Worm (Caenorhabditis elegans): ENCODE results near the gene E02H1.6.

The E02H1.6 gene

ce11 chrII:9617039-9617901 lies 20.8 kb downstream of the E02H1.6 start, which contains the start of gene hal-3 (continued):
- no peak for TF ChIP-seq ceh-20 (GFP tag; IDR thresholded peaks at IDR 0.05)
- TF ChIP-seq lin-13 (GFP tag; optimal IDR thresholded peaks at IDR 0.05): no peak
- 0 out of 2 replicates have a peak, but pooled peaks have one; percentile 9 for TF ChIP-seq egl-43 (GFP tag; IDR thresholded peaks at IDR 0.05)
- 0 out of 2 replicates have a peak, but pooled peaks have one; percentile 33 for TF ChIP-seq lin-38 (GFP tag; IDR thresholded peaks at IDR 0.05)
- TF ChIP-seq nhr-77 (tag; optimal IDR thresholded peaks at IDR 0.05): no peak
- no peak for TF ChIP-seq dve-1 (tag; optimal IDR thresholded peaks at IDR 0.05; ENCODE audit: insufficient read depth)
- TF ChIP-seq daf-12 (tag; optimal IDR thresholded peaks at IDR 0.05): no peak
- no peak for TF ChIP-seq ctbp-1 (GFP tag; IDR thresholded peaks at IDR 0.05)
- TF ChIP-seq daf-16 (GFP tag; optimal IDR thresholded peaks at IDR 0.05): no peak
- TF ChIP-seq daf-16 (tag; optimal IDR thresholded peaks at IDR 0.05): no peak
- peak; percentile 18 for TF ChIP-seq nhr-102 (tag; optimal IDR thresholded peaks at IDR 0.05)
- peak; percentile 18 for TF ChIP-seq sdz-12 (GFP tag; optimal IDR thresholded peaks at IDR 0.05)
- TF ChIP-seq dmd-9 (GFP tag; IDR thresholded peaks at IDR 0.05): no peak
- 0 out of 2 replicates have a peak, but pooled peaks have one; percentile 42 for TF ChIP-seq lim-7 (GFP tag; IDR thresholded peaks at IDR 0.05)
- TF ChIP-seq spr-3 (GFP tag; optimal IDR thresholded peaks at IDR 0.05): no peak
- TF ChIP-seq dmd-8 (GFP tag; IDR thresholded peaks at IDR 0.05): 0 out of 2 replicates have a peak, but pooled peaks have one; percentile 14
- TF ChIP-seq aha-1 (tag): peak; percentile 75
- TF ChIP-seq F10B5.3 (tag; optimal IDR thresholded peaks at IDR 0.05): peak; percentile 25
- TF ChIP-seq fkh-10 (GFP tag; optimal IDR thresholded peaks at IDR 0.05): no peak
- peak; percentile 31 for TF ChIP-seq mep-1 (tag; optimal IDR thresholded peaks at IDR 0.05)
- no peak for TF ChIP-seq R02D3.7 (tag; optimal IDR thresholded peaks at IDR 0.05)
- TF ChIP-seq nhr-6 (tag; optimal IDR thresholded peaks at IDR 0.05): no peak
- peak; percentile 47; the same call in 1 of the 2 replicates for TF ChIP-seq arid-1 (GFP tag; conservative IDR thresholded peaks at IDR 0.05)
- peak; percentile 20 for TF ChIP-seq nhr-25 (tag; optimal IDR thresholded peaks at IDR 0.05; ENCODE audit: borderline replicate concordance, insufficient read depth)
- peak; percentile 80 for TF ChIP-seq zfp-3 (GFP tag; conservative IDR thresholded peaks at IDR 0.05)
- no peak for TF ChIP-seq mxl-3 (GFP tag; optimal IDR thresholded peaks at IDR 0.05)
- TF ChIP-seq hlh-30 (tag; optimal IDR thresholded peaks at IDR 0.05; ENCODE audit: insufficient read depth): no peak
- TF ChIP-seq ceh-32 (tag; optimal IDR thresholded peaks at IDR 0.05; ENCODE audit: poor library complexity): no peak
- no peak for TF ChIP-seq lsy-2 (tag; optimal IDR thresholded peaks at IDR 0.05)
- no peak for TF ChIP-seq zag-1 (tag; optimal IDR thresholded peaks at IDR 0.05)
- no peak for TF ChIP-seq ceh-62 (tag; optimal IDR thresholded peaks at IDR 0.05)
- peak in 1 of 2 experiments; percentile 18 for TF ChIP-seq hif-1 (tag; optimal IDR thresholded peaks at IDR 0.05)
- no peak for TF ChIP-seq rbr-2 (tag; optimal IDR thresholded peaks at IDR 0.05)
- no peak for TF ChIP-seq unc-39 (tag; optimal IDR thresholded peaks at IDR 0.05)
- TF ChIP-seq mdt-29 (GFP tag; IDR thresholded peaks at IDR 0.05): peak; percentile 39; the same call in 1 of the 2 replicates
- TF ChIP-seq Y5F2A.4 (GFP tag; optimal IDR thresholded peaks at IDR 0.05): no peak
- no peak for TF ChIP-seq ZK546.5 (tag; optimal IDR thresholded peaks at IDR 0.05)
- no peak for TF ChIP-seq vab-7 (GFP tag; IDR thresholded peaks at IDR 0.05)
- peak; percentile 64 for TF ChIP-seq mes-2 (tag; optimal IDR thresholded peaks at IDR 0.05; ENCODE audit: poor library complexity, severe bottlenecking)
- TF ChIP-seq daf-8 (GFP tag; IDR thresholded peaks at IDR 0.05): no peak
- no peak for TF ChIP-seq jun-1 (tag; optimal IDR thresholded peaks at IDR 0.05)
- TF ChIP-seq Y48G9A.11 (GFP tag; IDR thresholded peaks at IDR 0.05): 0 out of 2 replicates have a peak, but pooled peaks have one; percentile 27
- peak; percentile 47 for TF ChIP-seq ama-1 (optimal IDR thresholded peaks at IDR 0.05)
- no peak for TF ChIP-seq T20F7.1 (GFP tag; optimal IDR thresholded peaks at IDR 0.05)
- TF ChIP-seq zip-2 (tag; optimal IDR thresholded peaks at IDR 0.05): no peak
- no peak for TF ChIP-seq pqm-1 (tag; optimal IDR thresholded peaks at IDR 0.05)
- no peak for TF ChIP-seq nhr-42 (GFP tag; IDR thresholded peaks at IDR 0.05)
- 0 out of 2 replicates have a peak, but pooled peaks have one; percentile 4 for TF ChIP-seq madf-9 (GFP tag; conservative IDR thresholded peaks at IDR 0.05)
- no peak for TF ChIP-seq madf-5 (GFP tag; IDR thresholded peaks at IDR 0.05)
